Fruit fly (Drosophila melanogaster): Measurements from ENCODE around the gene kibra.

DNA sequence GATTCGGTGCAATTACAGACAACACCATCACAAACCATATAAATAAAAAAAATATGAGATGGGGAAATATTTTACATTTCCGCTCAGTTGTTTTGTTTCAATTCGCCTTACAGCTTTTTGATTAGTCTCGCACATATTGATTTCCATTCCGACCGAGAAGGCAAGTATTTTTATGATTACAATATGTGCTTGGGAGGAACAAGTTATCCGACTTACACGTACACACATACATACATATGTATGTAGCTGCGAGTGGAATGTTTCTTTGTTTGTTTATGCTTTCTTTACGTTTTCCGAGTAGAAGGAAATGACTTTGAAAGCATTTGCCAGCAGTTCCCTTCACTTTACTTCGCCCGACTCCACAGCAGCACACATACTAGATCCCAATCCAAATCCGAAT is 73.7 kb downstream of the kibra start:
- TF ChIP-seq br (GFP tag; optimal IDR thresholded peaks at IDR 0.05) (no peak), usp (GFP tag; optimal IDR thresholded peaks at IDR 0.05) (no peak), dmrt93B (GFP tag; optimal IDR thresholded peaks at IDR 0.05) (no peak), Abd-B (GFP tag; optimal IDR thresholded peaks at IDR 0.05) (no peak), h (GFP tag; optimal IDR thresholded peaks at IDR 0.05) (no peak), woc (GFP tag; optimal IDR thresholded peaks at IDR 0.05) (no peak)
